Worm (Caenorhabditis elegans) whole organism, late embryonic: ENCODE data around the gene lnp-1.
A peak's percentile ranks its signal among the peaks of the same experiment; 100 is the strongest.

Experiments used
- C08G9.2 ChIP-seq: sonication (generic microtip); optimal IDR thresholded peaks from 2 replicates; lab custom pipeline; 2016; ENCODE audit warnings: mild to moderate bottlenecking, missing genetic modification characterization, moderate library complexity, missing compliant biosample characterization
- F13H6.1 ChIP-seq: sonication (generic microtip); optimal IDR thresholded peaks from 2 replicates; lab custom pipeline; 2016; ENCODE audit warnings: missing genetic modification characterization, missing compliant biosample characterization
- K02D7.2 ChIP-seq: sonication (generic microtip); optimal IDR thresholded peaks from 2 replicates; lab custom pipeline; 2017; ENCODE audit warnings: mild to moderate bottlenecking, missing genetic modification characterization, missing compliant biosample characterization
- K09A11.1 ChIP-seq: sonication (generic microtip); optimal IDR thresholded peaks from 2 replicates; lab custom pipeline; 2017; ENCODE audit warnings: antibody characterized with exemption, mild to moderate bottlenecking, missing genetic modification characterization, missing compliant biosample characterization; ENCODE audit not compliant: insufficient read depth
- T23F11.4 ChIP-seq: fragments of 200-800 bp; sonication (Bioruptor generic); optimal IDR thresholded peaks from 2 replicates; lab custom pipeline; 2018; ENCODE audit warnings: mild to moderate bottlenecking, missing genetic modification characterization, missing compliant biosample characterization
- Y22D7AL.16 ChIP-seq: sonication (generic microtip); optimal IDR thresholded peaks from 2 replicates; lab custom pipeline; 2016; ENCODE audit warnings: missing genetic modification characterization, missing compliant biosample characterization
- ahr-1 ChIP-seq: sonication (generic microtip); optimal IDR thresholded peaks from 2 replicates; lab custom pipeline; 2016; ENCODE audit warnings: missing genetic modification characterization, missing compliant biosample characterization
- ceh-14 ChIP-seq: sonication (generic microtip); optimal IDR thresholded peaks from 2 replicates; lab custom pipeline; 2016; ENCODE audit warnings: missing genotype, missing genetic modification characterization, missing compliant biosample characterization
- ceh-18 ChIP-seq: sonication (generic microtip); optimal IDR thresholded peaks from 2 replicates; lab custom pipeline; 2016; ENCODE audit warnings: missing genetic modification characterization, missing compliant biosample characterization
- ceh-19 ChIP-seq: fragments of 200-800 bp; sonication (Bioruptor generic); optimal IDR thresholded peaks from 2 replicates; lab custom pipeline; 2018; ENCODE audit warnings: mild to moderate bottlenecking, missing genetic modification characterization, missing compliant biosample characterization
- ceh-24 ChIP-seq: sonication (generic microtip); optimal IDR thresholded peaks from 2 replicates; lab custom pipeline; 2016; ENCODE audit warnings: mild to moderate bottlenecking, missing genetic modification characterization, missing compliant biosample characterization
- ceh-30 ChIP-seq: fragments of 150-350 bp; optimal IDR thresholded peaks from 2 replicates; lab custom pipeline; 2014; ENCODE audit warnings: missing biosample characterization, missing genetic modification characterization
- ceh-31 ChIP-seq: sonication (generic microtip); optimal IDR thresholded peaks from 2 replicates; lab custom pipeline; 2016; ENCODE audit warnings: missing genetic modification characterization, missing compliant biosample characterization
- ceh-34 ChIP-seq: sonication (generic microtip); optimal IDR thresholded peaks from 2 replicates; lab custom pipeline; 2016; ENCODE audit warnings: mild to moderate bottlenecking, missing genetic modification characterization, missing compliant biosample characterization
- ceh-45 ChIP-seq: fragments of 200-800 bp; sonication (Bioruptor generic); IDR thresholded peaks from 2 replicates; pipeline ENCODE4 v1.3.6; 2022; ENCODE audit warnings: missing genetic modification reagents, missing genetic modification characterization, missing compliant biosample characterization
- ceh-48 ChIP-seq: sonication (generic microtip); optimal IDR thresholded peaks from 2 replicates; lab custom pipeline; 2016; ENCODE audit warnings: missing genetic modification characterization, inconsistent platforms, missing compliant biosample characterization
- che-1 ChIP-seq: sonication (generic microtip); optimal IDR thresholded peaks from 2 replicates; lab custom pipeline; 2016; ENCODE audit warnings: mild to moderate bottlenecking, missing genetic modification characterization, missing compliant biosample characterization
- dmd-4 ChIP-seq: sonication (generic microtip); optimal IDR thresholded peaks from 2 replicates; lab custom pipeline; 2016; ENCODE audit warnings: borderline replicate concordance, missing genetic modification characterization, missing compliant biosample characterization
- dve-1 ChIP-seq: sonication (generic microtip); optimal IDR thresholded peaks from 2 replicates; lab custom pipeline; 2017; ENCODE audit warnings: antibody characterized with exemption, mild to moderate bottlenecking, missing genetic modification characterization, missing compliant biosample characterization
- elt-4 ChIP-seq: sonication (generic microtip); optimal IDR thresholded peaks from 2 replicates; lab custom pipeline; 2016; ENCODE audit warnings: missing genetic modification characterization, missing compliant biosample characterization
- ets-4 ChIP-seq: sonication (generic microtip); optimal IDR thresholded peaks from 2 replicates; lab custom pipeline; 2016; ENCODE audit warnings: missing genetic modification characterization, missing compliant biosample characterization
- eyg-1 ChIP-seq: sonication (generic microtip); optimal IDR thresholded peaks from 2 replicates; lab custom pipeline; 2016; ENCODE audit warnings: missing genotype, missing genetic modification characterization, missing compliant biosample characterization
- fax-1 ChIP-seq: sonication (generic microtip); optimal IDR thresholded peaks from 2 replicates; lab custom pipeline; 2016; ENCODE audit warnings: missing genotype, missing genetic modification characterization, missing compliant biosample characterization
- fkh-6 ChIP-seq: sonication (generic microtip); optimal IDR thresholded peaks from 2 replicates; lab custom pipeline; 2016; ENCODE audit warnings: missing genetic modification characterization, missing compliant biosample characterization
- gmeb-2 ChIP-seq: sonication (generic microtip); optimal IDR thresholded peaks from 2 replicates; lab custom pipeline; 2016; ENCODE audit warnings: missing genetic modification characterization, inconsistent platforms, missing compliant biosample characterization
- hlh-30 ChIP-seq: sonication (generic microtip); optimal IDR thresholded peaks from 2 replicates; lab custom pipeline; 2017; ENCODE audit warnings: antibody characterized with exemption, missing genetic modification characterization, missing compliant biosample characterization; ENCODE audit not compliant: insufficient read depth
- hlh-6 ChIP-seq: sonication (generic microtip); optimal IDR thresholded peaks from 2 replicates; lab custom pipeline; 2016; ENCODE audit warnings: missing genotype, missing genetic modification characterization, missing compliant biosample characterization
- lim-6 ChIP-seq: sonication (generic microtip); optimal IDR thresholded peaks from 2 replicates; lab custom pipeline; 2016; ENCODE audit warnings: missing genetic modification characterization, missing compliant biosample characterization
- lin-11 ChIP-seq: fragments of 200-800 bp; sonication (Bioruptor generic); optimal IDR thresholded peaks from 2 replicates; lab custom pipeline; 2018; ENCODE audit warnings: mild to moderate bottlenecking, missing genetic modification characterization, missing compliant biosample characterization
- madf-2 ChIP-seq: sonication (generic microtip); optimal IDR thresholded peaks from 2 replicates; lab custom pipeline; 2017; ENCODE audit warnings: missing genetic modification characterization, missing compliant biosample characterization
- nfya-1 ChIP-seq: sonication (generic microtip); optimal IDR thresholded peaks from 2 replicates; lab custom pipeline; 2017; ENCODE audit warnings: missing genetic modification characterization, mild to moderate bottlenecking, missing compliant biosample characterization, antibody characterized with exemption, moderate library complexity
- nhr-232 ChIP-seq: sonication (generic microtip); optimal IDR thresholded peaks from 2 replicates; lab custom pipeline; 2016; ENCODE audit warnings: missing genetic modification characterization, missing compliant biosample characterization
- odd-2 ChIP-seq: sonication (generic microtip); optimal IDR thresholded peaks from 2 replicates; lab custom pipeline; 2017; ENCODE audit warnings: antibody characterized with exemption, mild to moderate bottlenecking, missing genetic modification characterization, missing compliant biosample characterization
- pat-9 ChIP-seq: fragments of 200-800 bp; sonication (Bioruptor generic); optimal IDR thresholded peaks from 2 replicates; lab custom pipeline; 2018; ENCODE audit warnings: mild to moderate bottlenecking, missing genetic modification characterization, moderate library complexity, missing compliant biosample characterization
- pax-1 ChIP-seq: fragments of 150-350 bp; optimal IDR thresholded peaks from 2 replicates; lab custom pipeline; 2014; ENCODE audit warnings: missing biosample characterization, missing genetic modification characterization
- pha-2 ChIP-seq: sonication (generic microtip); optimal IDR thresholded peaks from 2 replicates; lab custom pipeline; 2017; ENCODE audit warnings: mild to moderate bottlenecking, missing genetic modification characterization, missing compliant biosample characterization
- pha-4 ChIP-seq: fragments of 150-350 bp; optimal IDR thresholded peaks from 2 replicates; lab custom pipeline; 2018; ENCODE audit warnings: missing biosample characterization, missing genetic modification reagents, missing genetic modification characterization
- pros-1 ChIP-seq: fragments of 150-350 bp; optimal IDR thresholded peaks from 2 replicates; lab custom pipeline; 2014; ENCODE audit warnings: missing biosample characterization, missing genetic modification reagents, missing genetic modification characterization
- ref-2 ChIP-seq: sonication (generic microtip); optimal IDR thresholded peaks from 2 replicates; lab custom pipeline; 2016; ENCODE audit warnings: missing genetic modification characterization, missing compliant biosample characterization
- rnt-1 ChIP-seq: sonication (generic microtip); optimal IDR thresholded peaks from 2 replicates; lab custom pipeline; 2016; ENCODE audit warnings: missing genetic modification characterization, missing compliant biosample characterization
- sdc-2 ChIP-seq: sonication (generic microtip); optimal IDR thresholded peaks from 2 replicates; lab custom pipeline; 2016; ENCODE audit warnings: missing genotype, missing genetic modification characterization, missing compliant biosample characterization
- sox-4 ChIP-seq: sonication (generic microtip); optimal IDR thresholded peaks from 2 replicates; lab custom pipeline; 2017; ENCODE audit warnings: mild to moderate bottlenecking, missing genetic modification characterization, inconsistent platforms, missing compliant biosample characterization
- tbx-2 ChIP-seq: sonication (generic microtip); optimal IDR thresholded peaks from 2 replicates; lab custom pipeline; 2016; ENCODE audit warnings: missing genetic modification characterization, missing compliant biosample characterization
- tbx-7 ChIP-seq: sonication (generic microtip); optimal IDR thresholded peaks from 2 replicates; lab custom pipeline; 2016; ENCODE audit warnings: missing genotype, missing genetic modification characterization, missing compliant biosample characterization
- ttx-3 ChIP-seq: sonication (generic microtip); optimal IDR thresholded peaks from 2 replicates; lab custom pipeline; 2016; ENCODE audit warnings: missing genetic modification reagents, missing genetic modification characterization, missing compliant biosample characterization
- unc-3 ChIP-seq, 2 experiments: fragments of 200-800 bp in 1 of 2; sonication (Bioruptor generic) in 1 of 2; sonication (generic microtip) in 1 of 2; conservative IDR thresholded peaks in 1 of 2; optimal IDR thresholded peaks in 1 of 2; 2 replicates each; pipeline versions ENCODE4 v1.3.6 to Lab custom; 2016 to 2022; ENCODE audit warnings: missing compliant biosample characterization in 2 of 2, missing genetic modification characterization in 2 of 2, missing genetic modification reagents in 1 of 2
- unc-42 ChIP-seq: sonication (generic microtip); optimal IDR thresholded peaks from 2 replicates; lab custom pipeline; 2016; ENCODE audit warnings: missing genotype, missing genetic modification characterization, missing compliant biosample characterization
- unc-55 ChIP-seq: sonication (generic microtip); optimal IDR thresholded peaks from 2 replicates; lab custom pipeline; 2017; ENCODE audit warnings: missing biosample characterization, missing genetic modification reagents, missing genetic modification characterization
- unc-86 ChIP-seq: sonication (generic microtip); optimal IDR thresholded peaks from 2 replicates; lab custom pipeline; 2016; ENCODE audit warnings: missing genetic modification characterization, missing compliant biosample characterization
- ztf-16 ChIP-seq: sonication (generic microtip); optimal IDR thresholded peaks from 2 replicates; lab custom pipeline; 2017; ENCODE audit warnings: missing genetic modification characterization, missing compliant biosample characterization

The lnp-1 gene

DNA sequence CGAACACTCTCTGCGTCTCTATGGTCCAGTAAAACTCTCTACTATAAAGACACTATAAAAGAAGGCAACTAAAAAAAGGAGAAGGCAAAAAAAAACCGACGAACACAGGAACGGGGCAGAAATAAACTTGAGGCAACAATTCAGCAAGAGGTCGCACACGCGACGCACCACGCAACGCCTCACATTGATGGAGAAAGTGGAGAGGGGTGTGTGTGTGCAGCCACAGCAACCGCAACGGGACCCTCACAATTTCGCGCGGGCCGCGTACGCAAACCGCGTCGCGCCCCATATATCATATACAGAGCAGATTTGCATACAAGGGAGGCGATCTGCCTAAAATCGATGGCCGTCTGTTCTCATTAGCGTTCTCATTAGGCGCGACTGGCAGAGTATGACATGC lies 28.3 kb downstream of the lnp-1 start:
- TF ChIP-seq hlh-6 (tag; lab: Kevin White, UChicago) = peak; percentile 70
- no peak for TF ChIP-seq ceh-45 (GFP tag; lab: Robert Waterston, UW)
- peak; percentile 7 for TF ChIP-seq fkh-6 (tag; lab: Kevin White, UChicago)
- TF ChIP-seq K09A11.1 (tag; lab: Kevin White, UChicago) = no peak
- no peak for TF ChIP-seq elt-4
- TF ChIP-seq pha-2 (tag; lab: Kevin White, UChicago) = no peak
- no peak for TF ChIP-seq ahr-1
- TF ChIP-seq ceh-31 (tag; lab: Kevin White, UChicago) = peak; percentile 83
- no peak for TF ChIP-seq pat-9
- TF ChIP-seq C08G9.2 = peak; percentile 38
- no peak for TF ChIP-seq ceh-24 (tag; lab: Kevin White, UChicago)
- TF ChIP-seq nhr-232 (tag; lab: Kevin White, UChicago) = peak; percentile 2
- peak; percentile 53 for TF ChIP-seq unc-42 (tag; lab: Kevin White, UChicago)
- TF ChIP-seq unc-3 (GFP tag; conservative IDR thresholded peaks at IDR 0.05; lab: Robert Waterston, UW) = no peak
- TF ChIP-seq unc-3 (tag; optimal IDR thresholded peaks at IDR 0.05; lab: Kevin White, UChicago) = peak; percentile 9
- TF ChIP-seq nfya-1 (tag; lab: Kevin White, UChicago) = no peak
- TF ChIP-seq odd-2 (tag; lab: Kevin White, UChicago) = no peak
- TF ChIP-seq tbx-7 = no peak
- TF ChIP-seq unc-86 = no peak
- peak; percentile 38 for TF ChIP-seq eyg-1 (tag; lab: Kevin White, UChicago)
- no peak for TF ChIP-seq ztf-16
- no peak for TF ChIP-seq pha-4 (tag; lab: Kevin White, UChicago)
- no peak for TF ChIP-seq lim-6 (tag; lab: Kevin White, UChicago)
- peak; percentile 54 for TF ChIP-seq unc-55 (GFP tag; lab: Kevin White, UChicago)
- peak; percentile 22 for TF ChIP-seq ceh-18
- TF ChIP-seq T23F11.4 (GFP tag; lab: Kevin White, UChicago) = peak; percentile 41
- no peak for TF ChIP-seq ets-4 (tag; lab: Kevin White, UChicago)
- no peak for TF ChIP-seq lin-11 (tag; lab: Kevin White, UChicago)
- TF ChIP-seq ref-2 = peak; percentile 49
- peak; percentile 81 for TF ChIP-seq ceh-34 (tag; lab: Kevin White, UChicago)
- TF ChIP-seq pax-1 (tag; lab: Kevin White, UChicago) = no peak
- no peak for TF ChIP-seq F13H6.1 (tag; lab: Kevin White, UChicago)
- TF ChIP-seq pros-1 = no peak
- no peak for TF ChIP-seq gmeb-2 (tag; lab: Kevin White, UChicago)
- peak; percentile 32 for TF ChIP-seq che-1
- TF ChIP-seq tbx-2 = peak; percentile 89
- TF ChIP-seq hlh-30 (tag; lab: Kevin White, UChicago) = peak; percentile 3
- peak; percentile 47 for TF ChIP-seq ceh-19
- no peak for TF ChIP-seq dve-1 (tag; lab: Kevin White, UChicago)
- peak; percentile 55 for TF ChIP-seq ttx-3
- TF ChIP-seq fax-1 (tag; lab: Kevin White, UChicago) = peak; percentile 18
- TF ChIP-seq sdc-2 (tag; lab: Kevin White, UChicago) = peak; percentile 61
- no peak for TF ChIP-seq dmd-4 (tag; lab: Kevin White, UChicago)
- TF ChIP-seq ceh-30 (tag; lab: Kevin White, UChicago) = no peak
- TF ChIP-seq K02D7.2 (tag; lab: Kevin White, UChicago) = no peak
- TF ChIP-seq rnt-1 (tag; lab: Kevin White, UChicago) = peak; percentile 60
- peak; percentile 2 for TF ChIP-seq sox-4 (tag; lab: Kevin White, UChicago)
- TF ChIP-seq madf-2 (tag; lab: Kevin White, UChicago) = no peak
- peak; percentile 63 for TF ChIP-seq ceh-48 (tag; lab: Kevin White, UChicago)
- no peak for TF ChIP-seq Y22D7AL.16 (tag; lab: Kevin White, UChicago)
- TF ChIP-seq ceh-14 = peak; percentile 38
